Fruit fly (Drosophila melanogaster) whole organism, embryonic: Measurements from ENCODE around the gene CG32985.

Source experiments
- ATbp ChIP-seq: fragments of 200-800 bp; sonication (Bioruptor generic); optimal IDR thresholded peaks from 2 replicates; lab custom pipeline; 2017; ENCODE audit warnings: missing biosample characterization, mild to moderate bottlenecking, missing genetic modification characterization, missing genetic modification reagents
- Antp ChIP-seq: fragments of 200-800 bp; sonication (Bioruptor generic); optimal IDR thresholded peaks from 3 replicates; lab custom pipeline; 2016; ENCODE audit warnings: missing biosample characterization, missing genetic modification characterization
- Bteb2 ChIP-seq: fragments of 200-800 bp; sonication (Bioruptor generic); optimal IDR thresholded peaks from 2 replicates; lab custom pipeline; 2016; ENCODE audit warnings: missing biosample characterization, missing genetic modification characterization
- CG10321 ChIP-seq: fragments of 200-800 bp; sonication (Bioruptor generic); IDR thresholded peaks from 2 replicates; pipeline ENCODE4 v1.3.6; 2022; ENCODE audit warnings: missing biosample characterization, missing genetic modification characterization
- CG10462 ChIP-seq: fragments of 200-800 bp; sonication (Bioruptor generic); optimal IDR thresholded peaks from 2 replicates; lab custom pipeline; 2016; ENCODE audit warnings: missing biosample characterization, missing genetic modification characterization
- CG10959 ChIP-seq: fragments of 200-800 bp; sonication (Bioruptor generic); IDR thresholded peaks from 2 replicates; pipeline ENCODE4 v1.3.6; 2022; ENCODE audit warnings: missing biosample characterization, missing genetic modification characterization
- CG12219 ChIP-seq: fragments of 200-800 bp; sonication (Bioruptor generic); optimal IDR thresholded peaks from 3 replicates; lab custom pipeline; 2018; ENCODE audit warnings: missing biosample characterization, mild to moderate bottlenecking, missing genetic modification characterization
- CG13424 ChIP-seq: fragments of 200-800 bp; sonication (Bioruptor generic); optimal IDR thresholded peaks from 2 replicates; lab custom pipeline; 2019; ENCODE audit warnings: missing biosample characterization, mild to moderate bottlenecking, missing genetic modification characterization, moderate library complexity
- CG15073 ChIP-seq: fragments of 200-800 bp; sonication (Bioruptor generic); optimal IDR thresholded peaks from 2 replicates; lab custom pipeline; 2016; ENCODE audit warnings: missing biosample characterization, missing genetic modification characterization
- CG17385 ChIP-seq: fragments of 200-800 bp; sonication (Bioruptor generic); optimal IDR thresholded peaks from 3 replicates; lab custom pipeline; 2018; ENCODE audit warnings: missing biosample characterization, mild to moderate bottlenecking, missing genetic modification characterization
- CG18619 ChIP-seq: fragments of 200-800 bp; sonication (Bioruptor generic); optimal IDR thresholded peaks from 3 replicates; lab custom pipeline; 2017; ENCODE audit warnings: missing biosample characterization, mild to moderate bottlenecking, missing genetic modification characterization
- CG2202 ChIP-seq: fragments of 200-800 bp; sonication (Bioruptor generic); optimal IDR thresholded peaks from 2 replicates; lab custom pipeline; 2018; ENCODE audit warnings: missing biosample characterization, mild to moderate bottlenecking, missing genetic modification characterization
- CG2678 ChIP-seq: fragments of 200-800 bp; sonication (Bioruptor generic); optimal IDR thresholded peaks from 3 replicates; lab custom pipeline; 2019; ENCODE audit warnings: missing biosample characterization, mild to moderate bottlenecking, missing genetic modification characterization, moderate library complexity
- CG2712 ChIP-seq: fragments of 200-800 bp; optimal IDR thresholded peaks from 3 replicates; lab custom pipeline; 2019; ENCODE audit warnings: missing biosample characterization, mild to moderate bottlenecking, missing genetic modification characterization, moderate library complexity
- CG31388 ChIP-seq: fragments of 200-800 bp; sonication (Bioruptor generic); optimal IDR thresholded peaks from 2 replicates; lab custom pipeline; 2016; ENCODE audit warnings: missing biosample characterization, missing genetic modification characterization
- CG34224 ChIP-seq: fragments of 200-800 bp; sonication (Bioruptor generic); IDR thresholded peaks from 3 replicates; pipeline ENCODE4 v1.3.6; 2022; ENCODE audit warnings: missing biosample characterization, missing genetic modification characterization; ENCODE audit not compliant: partially characterized antibody
- CG4730 ChIP-seq: fragments of 200-800 bp; sonication (Bioruptor generic); IDR thresholded peaks from 2 replicates; pipeline ENCODE4 v1.3.6; 2022; ENCODE audit warnings: missing biosample characterization, missing genetic modification characterization
- CG6175 ChIP-seq: fragments of 200-800 bp; sonication (Bioruptor generic); IDR thresholded peaks from 3 replicates; pipeline ENCODE4 v1.3.6; 2022; ENCODE audit warnings: missing biosample characterization, missing genetic modification characterization
- CG7372 ChIP-seq: fragments of 200-800 bp; sonication (Bioruptor generic); IDR thresholded peaks from 2 replicates; pipeline ENCODE4 v1.3.6; 2022; ENCODE audit warnings: missing biosample characterization, missing genetic modification characterization
- CG7839 ChIP-seq: fragments of 200-800 bp; sonication (Bioruptor generic); optimal IDR thresholded peaks from 3 replicates; lab custom pipeline; 2018; ENCODE audit warnings: missing biosample characterization, mild to moderate bottlenecking, missing genetic modification characterization, moderate library complexity
- CG8765 ChIP-seq: fragments of 200-800 bp; sonication (Bioruptor generic); IDR thresholded peaks from 2 replicates; pipeline ENCODE4 v1.3.6; 2022; ENCODE audit warnings: missing biosample characterization, missing genetic modification characterization
- CG9797 ChIP-seq: fragments of 200-800 bp; sonication (Bioruptor generic); optimal IDR thresholded peaks from 3 replicates; lab custom pipeline; 2018; ENCODE audit warnings: missing biosample characterization, mild to moderate bottlenecking, missing genetic modification characterization
- CoRest ChIP-seq: fragments of 200-800 bp; sonication (Bioruptor generic); optimal IDR thresholded peaks from 3 replicates; lab custom pipeline; 2018; ENCODE audit warnings: missing biosample characterization, mild to moderate bottlenecking, missing genetic modification characterization, moderate library complexity
- Dip3 ChIP-seq: fragments of 200-800 bp; sonication (Bioruptor generic); optimal IDR thresholded peaks from 3 replicates; lab custom pipeline; 2016; ENCODE audit warnings: missing biosample characterization, missing genetic modification characterization
- Dref ChIP-seq: fragments of 200-800 bp; sonication (Bioruptor generic); IDR thresholded peaks from 2 replicates; pipeline ENCODE4 v1.3.6; 2022; ENCODE audit warnings: missing biosample characterization, missing genetic modification characterization
- Gug ChIP-seq: fragments of 200-800 bp; sonication (Bioruptor generic); IDR thresholded peaks from 4 replicates; pipeline ENCODE4 v1.3.6; 2022; ENCODE audit warnings: missing biosample characterization, missing genetic modification characterization
- HHEX ChIP-seq: fragments of 200-800 bp; sonication (Bioruptor generic); optimal IDR thresholded peaks from 3 replicates; lab custom pipeline; 2017; ENCODE audit warnings: missing biosample characterization, mild to moderate bottlenecking, missing genetic modification characterization, missing genetic modification reagents
- HLH4C ChIP-seq: fragments of 200-800 bp; sonication (Bioruptor generic); IDR thresholded peaks from 3 replicates; pipeline ENCODE4 v1.3.6; 2022; ENCODE audit warnings: missing biosample characterization, missing genetic modification characterization; ENCODE audit not compliant: partially characterized antibody
- Lim3 ChIP-seq: fragments of 200-800 bp; sonication (Bioruptor generic); IDR thresholded peaks from 2 replicates; pipeline ENCODE4 v1.3.6; 2022; ENCODE audit warnings: missing biosample characterization, missing genetic modification characterization
- NfI ChIP-seq: fragments of 200-800 bp; sonication (Bioruptor generic); optimal IDR thresholded peaks from 3 replicates; lab custom pipeline; 2018; ENCODE audit warnings: missing biosample characterization, mild to moderate bottlenecking, missing genetic modification characterization, moderate library complexity
- Opbp ChIP-seq: fragments of 200-800 bp; sonication (Bioruptor generic); IDR thresholded peaks from 3 replicates; pipeline ENCODE4 v1.3.6; 2022; ENCODE audit warnings: missing biosample characterization, missing genetic modification characterization; ENCODE audit not compliant: partially characterized antibody
- Ptx1 ChIP-seq: fragments of 200-800 bp; sonication (Bioruptor generic); IDR thresholded peaks from 2 replicates; pipeline ENCODE4 v1.3.6; 2022; ENCODE audit warnings: missing biosample characterization, missing genetic modification characterization
- ab ChIP-seq: fragments of 200-800 bp; sonication (Bioruptor generic); optimal IDR thresholded peaks from 2 replicates; lab custom pipeline; 2016; ENCODE audit warnings: missing biosample characterization, missing genetic modification characterization
- crp ChIP-seq, 2 experiments: fragments of 200-800 bp; sonication (Bioruptor generic); optimal IDR thresholded peaks; 2 replicates in 1 of 2; 3 replicates in 1 of 2; lab custom pipeline; 2017; ENCODE audit warnings: missing biosample characterization in 2 of 2, missing genetic modification characterization in 2 of 2, mild to moderate bottlenecking in 1 of 2, moderate library complexity in 1 of 2
- cwo ChIP-seq: fragments of 200-800 bp; sonication (Bioruptor generic); optimal IDR thresholded peaks from 3 replicates; lab custom pipeline; 2017; ENCODE audit warnings: missing biosample characterization, missing genetic modification characterization, mild to moderate bottlenecking, moderate library complexity, missing genetic modification reagents
- dati ChIP-seq: fragments of 200-800 bp; sonication (Bioruptor generic); IDR thresholded peaks from 2 replicates; pipeline ENCODE4 v1.3.6; 2022; ENCODE audit warnings: missing biosample characterization, missing genetic modification characterization
- gfzf ChIP-seq: fragments of 200-800 bp; sonication (Bioruptor generic); optimal IDR thresholded peaks from 2 replicates; lab custom pipeline; 2016; ENCODE audit warnings: missing biosample characterization, mild to moderate bottlenecking, missing genetic modification characterization, moderate library complexity
- kay ChIP-seq: fragments of 200-800 bp; sonication (Bioruptor generic); optimal IDR thresholded peaks from 2 replicates; lab custom pipeline; 2016; ENCODE audit warnings: missing biosample characterization, missing genetic modification characterization
- kni ChIP-seq: fragments of 200-800 bp; sonication (Bioruptor generic); optimal IDR thresholded peaks from 3 replicates; lab custom pipeline; 2017; ENCODE audit warnings: mild to moderate bottlenecking, missing biosample characterization, missing genetic modification reagents, missing genetic modification characterization
- lilli ChIP-seq: fragments of 200-800 bp; sonication (Bioruptor generic); optimal IDR thresholded peaks from 3 replicates; lab custom pipeline; 2016; ENCODE audit warnings: missing biosample characterization, missing genetic modification characterization
- mirr ChIP-seq: fragments of 200-800 bp; sonication (Bioruptor generic); optimal IDR thresholded peaks from 3 replicates; lab custom pipeline; 2018; ENCODE audit warnings: missing biosample characterization, mild to moderate bottlenecking, missing genetic modification characterization
- odd ChIP-seq: fragments of 200-800 bp; sonication (Bioruptor generic); optimal IDR thresholded peaks from 2 replicates; lab custom pipeline; 2017; ENCODE audit warnings: missing biosample characterization, mild to moderate bottlenecking, missing genetic modification characterization
- pita ChIP-seq: fragments of 200-800 bp; sonication (Bioruptor generic); optimal IDR thresholded peaks from 2 replicates; lab custom pipeline; 2017; ENCODE audit warnings: missing biosample characterization, mild to moderate bottlenecking, missing genetic modification characterization
- prd ChIP-seq, 3 experiments: fragments of >200 bp in 2 of 3; fragments of 200-800 bp in 1 of 3; sonication (Bioruptor generic) in 1 of 3; optimal IDR thresholded peaks in 2 of 3; IDR thresholded peaks in 1 of 3; 2 replicates in 2 of 3; 3 replicates in 1 of 3; pipeline versions ENCODE4 v1.3.6 to Lab custom; 2017 to 2022; ENCODE audit warnings: missing biosample characterization in 1 of 3, missing genetic modification characterization in 1 of 3
- repo ChIP-seq: fragments of 200-800 bp; sonication (Bioruptor generic); optimal IDR thresholded peaks from 2 replicates; lab custom pipeline; 2016; ENCODE audit warnings: missing biosample characterization, missing genetic modification characterization
- ssp ChIP-seq: fragments of 200-800 bp; sonication (Bioruptor generic); IDR thresholded peaks from 2 replicates; pipeline ENCODE4 v1.3.6; 2022; ENCODE audit warnings: missing biosample characterization, missing genetic modification characterization
- stwl ChIP-seq: fragments of 200-800 bp; sonication (Bioruptor generic); optimal IDR thresholded peaks from 3 replicates; lab custom pipeline; 2018; ENCODE audit warnings: missing biosample characterization, mild to moderate bottlenecking, missing genetic modification characterization, moderate library complexity
- tx ChIP-seq: fragments of 200-800 bp; sonication (Bioruptor generic); optimal IDR thresholded peaks from 2 replicates; lab custom pipeline; 2016; ENCODE audit warnings: missing biosample characterization, missing genetic modification characterization

CG32985 gene

dm6 chr2L:8952194-8953037, 9.9 kb upstream of the CG32985 start (continued):
- TF ChIP-seq HHEX, result peak; percentile 52
- peak; percentile 31 for TF ChIP-seq Dip3 (GFP tag; lab: Kevin White, UChicago)
- peak; percentile 36 for TF ChIP-seq CG17385
- TF ChIP-seq CG31388 (GFP tag; lab: Kevin White, UChicago), result no peak
- TF ChIP-seq CG2712, result peak; percentile 61
- peak; percentile 61 for TF ChIP-seq cwo (GFP tag; lab: Kevin White, UChicago)
- peak; percentile 56 for TF ChIP-seq CG8765 (GFP tag; lab: Robert Waterston, UW)
- TF ChIP-seq ab (GFP tag; lab: Kevin White, UChicago), result no peak
- TF ChIP-seq repo (GFP tag; lab: Kevin White, UChicago), result no peak
- no peak for TF ChIP-seq CG34224 (GFP tag; lab: Robert Waterston, UW)
- TF ChIP-seq kay (GFP tag; lab: Kevin White, UChicago), result peak; percentile 30
- TF ChIP-seq CG4730 (GFP tag; lab: Robert Waterston, UW), result 0 out of 2 replicates have a peak, but pooled peaks have one; percentile 26
- TF ChIP-seq Bteb2, result no peak
- peak; percentile 58 for TF ChIP-seq Ptx1 (GFP tag; lab: Robert Waterston, UW)
- no peak for TF ChIP-seq Dref
- TF ChIP-seq CG7839 (tag; lab: Kevin White, UChicago), result peak; percentile 51
- TF ChIP-seq CG12219 (GFP tag; lab: Kevin White, UChicago), result peak; percentile 30
- peak; percentile 15 for TF ChIP-seq NfI (GFP tag; lab: Kevin White, UChicago)
- peak; percentile 30 for TF ChIP-seq CoRest
- no peak; the same call in 2 of the 3 replicates for TF ChIP-seq HLH4C
- no peak for TF ChIP-seq gfzf
- TF ChIP-seq Lim3 (GFP tag; lab: Robert Waterston, UW), result no peak
- TF ChIP-seq CG10959 (GFP tag; lab: Robert Waterston, UW), result no peak
- no peak for TF ChIP-seq odd (GFP tag; lab: Kevin White, UChicago)
- peak; percentile 14 for TF ChIP-seq ATbp (GFP tag; lab: Kevin White, UChicago)
- no peak for TF ChIP-seq kni (GFP tag; lab: Kevin White, UChicago)
- peak; percentile 49 for TF ChIP-seq Antp
- no peak for TF ChIP-seq dati
- peak; percentile 76; the same call in 2 of the 3 replicates for TF ChIP-seq Opbp (GFP tag; lab: Robert Waterston, UW)
- TF ChIP-seq mirr, result peak; percentile 42
- peak; percentile 46; the same call in 2 of the 4 replicates for TF ChIP-seq Gug (GFP tag; lab: Robert Waterston, UW)
- TF ChIP-seq CG2678, result peak; percentile 47
- TF ChIP-seq prd (optimal IDR thresholded peaks at IDR 0.05; lab: Kevin White, UChicago), result no peak
- TF ChIP-seq prd (GFP tag; IDR thresholded peaks at IDR 0.05; lab: Robert Waterston, UW), result peak; percentile 62; the same call in 2 of the 3 replicates
- TF ChIP-seq CG15073 (GFP tag; lab: Kevin White, UChicago), result no peak
- TF ChIP-seq CG10321 (GFP tag; lab: Robert Waterston, UW), result no peak
- peak; percentile 1 for TF ChIP-seq CG13424
- no peak for TF ChIP-seq ssp (GFP tag; lab: Robert Waterston, UW)
- no peak for TF ChIP-seq crp (GFP tag; optimal IDR thresholded peaks at IDR 0.05; lab: Kevin White, UChicago)
- TF ChIP-seq CG6175 (GFP tag; lab: Robert Waterston, UW), result no peak
- no peak; the same call in 1 of the 2 replicates for TF ChIP-seq CG7372 (GFP tag; lab: Robert Waterston, UW)
- no peak for TF ChIP-seq CG9797
- TF ChIP-seq lilli (GFP tag; lab: Kevin White, UChicago), result peak; percentile 68
- no peak for TF ChIP-seq CG10462
- TF ChIP-seq pita, result no peak
- no peak for TF ChIP-seq tx
- TF ChIP-seq CG18619 (GFP tag; lab: Kevin White, UChicago), result peak; percentile 22
- peak; percentile 87 for TF ChIP-seq stwl (tag; lab: Kevin White, UChicago)
- peak; percentile 27 for TF ChIP-seq CG2202
